Fruit fly (Drosophila melanogaster): ENCODE results near the gene CG13599.
A peak's percentile ranks its signal among the peaks of the same experiment; 100 is the strongest.

The CG13599 gene

DNA sequence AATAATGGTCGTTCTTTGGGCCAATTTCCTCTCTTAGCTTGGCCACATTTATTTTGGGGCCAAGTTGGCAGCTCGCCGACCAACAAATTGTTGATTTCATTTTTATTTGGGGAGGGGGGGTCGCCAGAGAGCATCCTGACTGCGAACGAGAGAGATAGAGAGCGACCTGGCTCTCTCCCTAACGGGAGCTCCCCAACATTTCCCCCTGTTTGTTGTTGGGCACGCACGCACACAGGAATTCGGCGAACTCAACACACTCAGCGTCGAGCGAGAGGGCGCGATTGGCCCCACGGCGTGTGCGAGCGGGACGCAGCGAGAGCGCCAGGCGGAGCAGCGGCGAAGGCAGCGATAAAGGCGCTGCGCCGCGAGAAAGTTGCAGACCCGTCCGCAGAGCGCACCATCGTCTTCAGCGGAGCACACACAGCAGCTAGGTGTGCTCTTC, 31.4 kb downstream of the CG13599 start, which contains the start of gene CG31140 (continued):
- no peak for TF ChIP-seq tin (GFP tag; optimal IDR thresholded peaks at IDR 0.05)
- peak; percentile 7 for TF ChIP-seq CG8924 (tag; optimal IDR thresholded peaks at IDR 0.05)
- peak; percentile 36 for TF ChIP-seq yki (optimal IDR thresholded peaks at IDR 0.05)
- TF ChIP-seq ci (GFP tag; IDR thresholded peaks at IDR 0.05): no peak
- no peak for TF ChIP-seq ato (GFP tag; IDR thresholded peaks at IDR 0.05; ENCODE audit: partially characterized antibody)
- no peak for TF ChIP-seq lov (optimal IDR thresholded peaks at IDR 0.05)
- TF ChIP-seq lov (GFP tag; IDR thresholded peaks at IDR 0.05): no peak
- TF ChIP-seq CG11504 (tag; optimal IDR thresholded peaks at IDR 0.05): peak; percentile 17
- TF ChIP-seq nom (GFP tag; optimal IDR thresholded peaks at IDR 0.05): peak; percentile 61
- peak; percentile 83 for TF ChIP-seq CG8478 (optimal IDR thresholded peaks at IDR 0.05)

DNA sequence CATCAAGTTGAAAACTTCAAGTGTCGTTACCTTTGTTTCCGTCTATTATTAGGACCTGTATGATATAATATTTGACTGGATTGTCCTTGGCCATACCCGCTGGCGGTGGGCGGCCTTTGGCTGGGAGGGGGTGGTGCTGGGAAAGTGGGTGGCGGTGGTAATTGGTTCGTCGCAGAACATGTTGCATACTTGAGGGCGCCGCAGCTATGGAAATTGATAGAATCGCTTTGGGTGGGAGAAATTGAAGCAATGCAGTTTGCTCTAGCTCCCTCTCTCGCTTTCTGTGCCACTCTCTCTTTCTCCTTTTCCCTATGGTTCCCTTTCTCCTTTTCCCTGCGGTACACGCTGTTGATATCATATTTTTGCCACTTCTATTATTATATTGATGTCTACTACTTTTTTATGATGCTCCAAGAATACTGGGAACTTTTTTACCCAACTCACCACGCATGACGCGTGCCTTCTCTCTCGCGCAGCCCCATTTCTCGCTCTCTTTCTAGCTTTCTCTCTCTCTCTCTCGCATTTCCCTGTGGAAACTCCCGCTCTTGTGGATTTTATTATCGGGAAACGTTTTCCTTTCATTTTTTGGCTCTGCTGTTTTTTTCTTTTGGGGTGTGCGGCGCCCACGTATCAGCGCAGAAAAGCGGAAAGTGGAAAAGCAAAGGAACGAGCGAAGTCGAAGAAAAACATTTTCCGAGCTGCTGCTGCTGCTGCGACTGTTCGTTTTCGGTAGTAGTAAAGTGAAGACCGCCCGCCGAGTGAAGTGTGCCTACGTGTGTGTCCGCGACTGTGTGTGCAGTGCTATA, 33.7 kb downstream of the CG13599 start:
- TF ChIP-seq CG3407 (GFP tag; optimal IDR thresholded peaks at IDR 0.05) (no peak), lilli (GFP tag; optimal IDR thresholded peaks at IDR 0.05) (no peak), CG4328 (GFP tag; optimal IDR thresholded peaks at IDR 0.05) (no peak), Myb (GFP tag; optimal IDR thresholded peaks at IDR 0.05) (no peak), CG18599 (GFP tag; optimal IDR thresholded peaks at IDR 0.05) (no peak), CG32767 (GFP tag; IDR thresholded peaks at IDR 0.05) (peak; percentile 36; the same call in 1 of the 2 replicates), CG13624 (GFP tag; optimal IDR thresholded peaks at IDR 0.05) (no peak), sens (GFP tag) (peak; percentile 66), toy (GFP tag; IDR thresholded peaks at IDR 0.05) (no peak), sd (tag; optimal IDR thresholded peaks at IDR 0.05) (peak; percentile 1), sr (GFP tag; IDR thresholded peaks at IDR 0.05) (peak; percentile 93), CG13775 (GFP tag; optimal IDR thresholded peaks at IDR 0.05) (no peak), Blimp-1 (GFP tag; optimal IDR thresholded peaks at IDR 0.05) (no peak), HLH4C (GFP tag; IDR thresholded peaks at IDR 0.05; ENCODE audit: partially characterized antibody) (no peak), CG4854 (GFP tag; optimal IDR thresholded peaks at IDR 0.05) (no peak), CG17385 (GFP tag; optimal IDR thresholded peaks at IDR 0.05) (no peak), tll (GFP tag; optimal IDR thresholded peaks at IDR 0.05) (no peak), CG1832 (GFP tag; optimal IDR thresholded peaks at IDR 0.05) (peak; percentile 56), CG8765 (GFP tag; IDR thresholded peaks at IDR 0.05) (no peak), ro (GFP tag; IDR thresholded peaks at IDR 0.05) (no peak), CG4820 (GFP tag; optimal IDR thresholded peaks at IDR 0.05) (no peak), grn (GFP tag; optimal IDR thresholded peaks at IDR 0.05) (no peak), slp2 (GFP tag; optimal IDR thresholded peaks at IDR 0.05) (no peak), MTF-1 (GFP tag; optimal IDR thresholded peaks at IDR 0.05; ENCODE audit: borderline replicate concordance) (no peak), odd (GFP tag; optimal IDR thresholded peaks at IDR 0.05) (no peak), Bgb (GFP tag; IDR thresholded peaks at IDR 0.05; ENCODE audit: partially characterized antibody) (no peak), CG3847 (GFP tag; IDR thresholded peaks at IDR 0.05) (no peak), Oaz (GFP tag; IDR thresholded peaks at IDR 0.05) (no peak), CG11247 (GFP tag; IDR thresholded peaks at IDR 0.05) (no peak), CG14710 (tag; optimal IDR thresholded peaks at IDR 0.05) (no peak), Asciz (GFP tag; optimal IDR thresholded peaks at IDR 0.05) (no peak), hkb (optimal IDR thresholded peaks at IDR 0.05) (no peak), hkb (GFP tag; IDR thresholded peaks at IDR 0.05) (0 out of 2 replicates have a peak, but pooled peaks have one; percentile 8), Hey (tag; optimal IDR thresholded peaks at IDR 0.05) (no peak), CG4617 (GFP tag; optimal IDR thresholded peaks at IDR 0.05; ENCODE audit: borderline replicate concordance) (no peak), CG18262 (tag; optimal IDR thresholded peaks at IDR 0.05) (no peak), insv (GFP tag; optimal IDR thresholded peaks at IDR 0.05) (no peak), danr (GFP tag; IDR thresholded peaks at IDR 0.05) (0 out of 2 replicates have a peak, but pooled peaks have one; percentile 18), CG3065 (GFP tag; optimal IDR thresholded peaks at IDR 0.05) (no peak)
